Fruit fly (Drosophila melanogaster) whole organism, prepupa: ENCODE results near the gene CG33177.
A peak's percentile ranks its signal among the peaks of the same experiment; 100 is the strongest.

Experiments
- Blimp-1 ChIP-seq: fragments of 200-800 bp; sonication (Bioruptor generic); optimal IDR thresholded peaks from 3 replicates; lab custom pipeline; 2017; ENCODE audit warnings: missing biosample characterization, missing genetic modification characterization, mild to moderate bottlenecking, moderate library complexity, missing genetic modification reagents
- CG10631 ChIP-seq: fragments of 200-800 bp; sonication (Bioruptor generic); optimal IDR thresholded peaks from 2 replicates; lab custom pipeline; 2016; ENCODE audit warnings: missing biosample characterization, missing genetic modification characterization
- CG11762 ChIP-seq: fragments of 200-800 bp; sonication (Bioruptor generic); optimal IDR thresholded peaks from 3 replicates; lab custom pipeline; 2016; ENCODE audit warnings: missing biosample characterization, missing genetic modification characterization; ENCODE audit not compliant: insufficient read depth
- CG15336 ChIP-seq: fragments of 200-800 bp; sonication (Bioruptor generic); IDR thresholded peaks from 2 replicates; pipeline ENCODE4 v1.3.6; 2022; ENCODE audit warnings: missing biosample characterization, missing genetic modification characterization
- CG1621 ChIP-seq: fragments of 200-800 bp; sonication (Bioruptor generic); optimal IDR thresholded peaks from 3 replicates; lab custom pipeline; 2018; ENCODE audit warnings: missing biosample characterization, mild to moderate bottlenecking, missing genetic modification characterization
- CG16779 ChIP-seq: fragments of 200-800 bp; sonication (Bioruptor generic); optimal IDR thresholded peaks from 3 replicates; lab custom pipeline; 2017; ENCODE audit warnings: missing biosample characterization, mild to moderate bottlenecking, missing genetic modification characterization
- CG34406 ChIP-seq: fragments of 200-800 bp; sonication (Bioruptor generic); optimal IDR thresholded peaks from 3 replicates; lab custom pipeline; 2016; ENCODE audit warnings: missing biosample characterization, missing genetic modification characterization
- CG4318 ChIP-seq: fragments of 200-800 bp; sonication (Bioruptor generic); optimal IDR thresholded peaks from 3 replicates; lab custom pipeline; 2017; ENCODE audit warnings: missing biosample characterization, mild to moderate bottlenecking, missing genetic modification characterization
- CG6163 ChIP-seq: fragments of 200-800 bp; sonication (Bioruptor generic); IDR thresholded peaks from 3 replicates; pipeline ENCODE4 v1.3.6; 2022; ENCODE audit warnings: missing biosample characterization, missing genetic modification characterization
- CG6276 ChIP-seq: fragments of 200-800 bp; sonication (Bioruptor generic); optimal IDR thresholded peaks from 2 replicates; lab custom pipeline; 2017; ENCODE audit warnings: missing biosample characterization, mild to moderate bottlenecking, missing genetic modification characterization
- CG6792 ChIP-seq: fragments of 200-800 bp; sonication (Bioruptor generic); optimal IDR thresholded peaks from 3 replicates; lab custom pipeline; 2016; ENCODE audit warnings: missing biosample characterization, missing genetic modification characterization
- CG6808 ChIP-seq: fragments of 200-800 bp; sonication (Bioruptor generic); optimal IDR thresholded peaks from 3 replicates; lab custom pipeline; 2017; ENCODE audit warnings: missing biosample characterization, missing genetic modification characterization, mild to moderate bottlenecking, moderate library complexity, missing genetic modification reagents
- CG6854 ChIP-seq: fragments of 200-800 bp; sonication (Bioruptor generic); optimal IDR thresholded peaks from 2 replicates; lab custom pipeline; 2017; ENCODE audit warnings: missing biosample characterization, mild to moderate bottlenecking, missing genetic modification characterization
- CG7368 ChIP-seq: fragments of 200-800 bp; sonication (Bioruptor generic); optimal IDR thresholded peaks from 3 replicates; lab custom pipeline; 2016; ENCODE audit warnings: missing biosample characterization, missing genetic modification characterization
- CG8119 ChIP-seq: fragments of 200-800 bp; sonication (Bioruptor generic); IDR thresholded peaks from 3 replicates; pipeline ENCODE4 v1.3.6; 2022; ENCODE audit warnings: missing biosample characterization, missing genetic modification characterization
- CG8319 ChIP-seq: fragments of 200-800 bp; sonication (Bioruptor generic); optimal IDR thresholded peaks from 3 replicates; lab custom pipeline; 2016; ENCODE audit warnings: missing biosample characterization, missing genetic modification characterization
- CG8632 ChIP-seq: fragments of 200-800 bp; sonication (Bioruptor generic); optimal IDR thresholded peaks from 3 replicates; lab custom pipeline; 2016; ENCODE audit warnings: missing biosample characterization, missing genetic modification characterization
- CG9139 ChIP-seq: fragments of 200-800 bp; sonication (Bioruptor generic); optimal IDR thresholded peaks from 3 replicates; lab custom pipeline; 2017; ENCODE audit warnings: missing biosample characterization, mild to moderate bottlenecking, missing genetic modification characterization
- Eip75B ChIP-seq: fragments of 200-800 bp; sonication (Bioruptor generic); optimal IDR thresholded peaks from 3 replicates; lab custom pipeline; 2016; ENCODE audit warnings: missing biosample characterization, missing genetic modification characterization
- Eip78C ChIP-seq: fragments of 200-800 bp; sonication (Bioruptor generic); peaks from one replicate; lab custom pipeline; 2016; ENCODE audit warnings: missing biosample characterization, missing genetic modification characterization
- Eip93F ChIP-seq: fragments of 200-800 bp; sonication (Bioruptor generic); optimal IDR thresholded peaks from 2 replicates; lab custom pipeline; 2016; ENCODE audit warnings: missing biosample characterization, mild to moderate bottlenecking, missing genetic modification characterization
- Ets21C ChIP-seq: fragments of 200-800 bp; sonication (Bioruptor generic); optimal IDR thresholded peaks from 3 replicates; lab custom pipeline; 2016; ENCODE audit warnings: missing biosample characterization, missing genetic modification characterization
- Ets96B ChIP-seq: fragments of 200-800 bp; optimal IDR thresholded peaks from 2 replicates; lab custom pipeline; 2019; ENCODE audit warnings: missing biosample characterization, mild to moderate bottlenecking, missing genetic modification characterization, moderate library complexity
- Gug ChIP-seq: fragments of 200-800 bp; sonication (Bioruptor generic); IDR thresholded peaks from 2 replicates; pipeline ENCODE4 v1.3.6; 2022; ENCODE audit warnings: missing biosample characterization, missing genetic modification characterization
- Hr39 ChIP-seq: fragments of 200-800 bp; sonication (Bioruptor generic); optimal IDR thresholded peaks from 2 replicates; lab custom pipeline; 2016; ENCODE audit warnings: missing biosample characterization, missing genetic modification characterization
- Hr4 ChIP-seq: fragments of 200-800 bp; sonication (Bioruptor generic); optimal IDR thresholded peaks from 3 replicates; lab custom pipeline; 2016; ENCODE audit warnings: missing biosample characterization, missing genetic modification characterization
- Met ChIP-seq: fragments of 200-800 bp; sonication (Bioruptor generic); optimal IDR thresholded peaks from 3 replicates; lab custom pipeline; 2016; ENCODE audit warnings: missing biosample characterization, missing genetic modification characterization
- OdsH ChIP-seq: fragments of 200-800 bp; sonication (Bioruptor generic); optimal IDR thresholded peaks from 3 replicates; lab custom pipeline; 2016; ENCODE audit warnings: missing biosample characterization, missing genetic modification characterization
- Sox14 ChIP-seq: fragments of 200-800 bp; sonication (Bioruptor generic); optimal IDR thresholded peaks from 3 replicates; lab custom pipeline; 2016; ENCODE audit warnings: missing biosample characterization, missing genetic modification characterization
- Sox15 ChIP-seq: fragments of 200-800 bp; sonication (Bioruptor generic); optimal IDR thresholded peaks from 3 replicates; lab custom pipeline; 2016; ENCODE audit warnings: missing biosample characterization, missing genetic modification characterization
- achi ChIP-seq: fragments of 200-800 bp; sonication (Bioruptor generic); optimal IDR thresholded peaks from 3 replicates; lab custom pipeline; 2016; ENCODE audit warnings: missing biosample characterization, missing genetic modification characterization
- acj6 ChIP-seq: fragments of 200-800 bp; sonication (Bioruptor generic); optimal IDR thresholded peaks from 3 replicates; lab custom pipeline; 2016; ENCODE audit warnings: missing biosample characterization, missing genetic modification characterization
- cyc ChIP-seq: fragments of 200-800 bp; sonication (Bioruptor generic); optimal IDR thresholded peaks from 3 replicates; lab custom pipeline; 2016; ENCODE audit warnings: missing biosample characterization, missing genetic modification characterization
- dac ChIP-seq: fragments of 200-800 bp; sonication (Bioruptor generic); optimal IDR thresholded peaks from 2 replicates; lab custom pipeline; 2017; ENCODE audit warnings: missing biosample characterization, mild to moderate bottlenecking, missing genetic modification characterization
- dsx ChIP-seq: fragments of 200-800 bp; optimal IDR thresholded peaks from 3 replicates; lab custom pipeline; 2019; ENCODE audit warnings: missing biosample characterization, mild to moderate bottlenecking, missing genetic modification characterization, moderate library complexity; ENCODE audit not compliant: poor library complexity, severe bottlenecking
- eg ChIP-seq: fragments of 200-800 bp; sonication (Bioruptor generic); IDR thresholded peaks from 3 replicates; pipeline ENCODE4 v1.3.6; 2022; ENCODE audit warnings: missing biosample characterization, missing genetic modification characterization
- esn ChIP-seq: fragments of 200-800 bp; sonication (Bioruptor generic); optimal IDR thresholded peaks from 2 replicates; lab custom pipeline; 2016; ENCODE audit warnings: missing biosample characterization, mild to moderate bottlenecking, missing genetic modification characterization, moderate library complexity
- fd59A ChIP-seq: fragments of 200-800 bp; sonication (Bioruptor generic); optimal IDR thresholded peaks from 2 replicates; lab custom pipeline; 2017; ENCODE audit warnings: missing biosample characterization, mild to moderate bottlenecking, missing genetic modification characterization, missing genetic modification reagents
- fd85E ChIP-seq: fragments of 200-800 bp; sonication (Bioruptor generic); optimal IDR thresholded peaks from 3 replicates; lab custom pipeline; 2016; ENCODE audit warnings: missing biosample characterization, missing genetic modification characterization
- fkh ChIP-seq: fragments of 200-800 bp; sonication (Bioruptor generic); optimal IDR thresholded peaks from 3 replicates; lab custom pipeline; 2017; ENCODE audit warnings: missing biosample characterization, mild to moderate bottlenecking, missing genetic modification characterization, moderate library complexity
- net ChIP-seq: fragments of 200-800 bp; sonication (Bioruptor generic); optimal IDR thresholded peaks from 3 replicates; lab custom pipeline; 2016; ENCODE audit warnings: missing biosample characterization, missing genetic modification characterization
- pdm3 ChIP-seq: fragments of 200-800 bp; sonication (Bioruptor generic); optimal IDR thresholded peaks from 3 replicates; lab custom pipeline; 2016; ENCODE audit warnings: missing biosample characterization, missing genetic modification characterization
- spab ChIP-seq: fragments of 200-800 bp; sonication (Bioruptor generic); optimal IDR thresholded peaks from 2 replicates; lab custom pipeline; 2017; ENCODE audit warnings: missing biosample characterization, mild to moderate bottlenecking, missing genetic modification characterization, missing genetic modification reagents
- svp ChIP-seq: fragments of 200-800 bp; sonication (Bioruptor generic); peaks from one replicate; lab custom pipeline; 2016; ENCODE audit warnings: missing biosample characterization, missing genetic modification characterization
- topi ChIP-seq: fragments of 200-800 bp; sonication (Bioruptor generic); optimal IDR thresholded peaks from 3 replicates; lab custom pipeline; 2016; ENCODE audit warnings: missing biosample characterization, missing genetic modification characterization
- vri ChIP-seq: fragments of 200-800 bp; sonication (Bioruptor generic); optimal IDR thresholded peaks from 3 replicates; lab custom pipeline; 2016; ENCODE audit warnings: missing biosample characterization, mild to moderate bottlenecking, missing genetic modification characterization

The CG33177 gene

dm6 chrX:15079945-15080344 lies 1.2 kb upstream of the CG33177 start (continued):
- TF ChIP-seq Met (GFP tag; lab: Kevin White, UChicago) = no peak
- no peak for TF ChIP-seq CG7368
- no peak for TF ChIP-seq Sox14 (GFP tag; lab: Kevin White, UChicago)
- no peak for TF ChIP-seq CG8632 (GFP tag; lab: Kevin White, UChicago)
- TF ChIP-seq OdsH (GFP tag; lab: Kevin White, UChicago) = no peak
- no peak for TF ChIP-seq Hr39 (GFP tag; lab: Kevin White, UChicago)
- TF ChIP-seq CG34406 (GFP tag; lab: Kevin White, UChicago) = no peak
- TF ChIP-seq net (GFP tag; lab: Kevin White, UChicago) = peak; percentile 21
- TF ChIP-seq achi (GFP tag; lab: Kevin White, UChicago) = no peak
- TF ChIP-seq fd59A (GFP tag; lab: Kevin White, UChicago) = no peak
- TF ChIP-seq fkh (GFP tag; lab: Kevin White, UChicago) = no peak
- peak; percentile 74 for TF ChIP-seq CG9139
- peak; percentile 25; the same call in 1 of the 3 replicates for TF ChIP-seq CG8119
- TF ChIP-seq dsx = no peak
- TF ChIP-seq, all 60 proteins: peak for 14

dm6 chrX:15082681-15083080 lies 1.5 kb downstream of the CG33177 start, which contains the start of gene CG33178:
CG33178 (plus strand) TSS chrX:15082827.
- TF ChIP-seq Ets21C (no peak), eg (GFP tag; lab: Robert Waterston, UW) (peak; percentile 16; the same call in 1 of the 3 replicates)
- TF ChIP-seq, all 60 proteins: peak for 1

dm6 chrX:15084580-15085138 lies 3.5 kb downstream of the CG33177 start, which contains the start of gene Cox17:
Cox17 (minus strand) TSS chrX:15084699.
- TF ChIP-seq CG6808 = peak; percentile 80
- peak; percentile 85 for TF ChIP-seq CG10631 (GFP tag; lab: Kevin White, UChicago)
- TF ChIP-seq CG34406 (GFP tag; lab: Kevin White, UChicago) = peak; percentile 78
- TF ChIP-seq CG6854 (GFP tag; lab: Kevin White, UChicago) = no peak
- TF ChIP-seq esn = peak; percentile 86
- peak; percentile 10; the same call in 1 of the 2 replicates for TF ChIP-seq Gug (GFP tag; lab: Robert Waterston, UW)
- peak; percentile 77 for TF ChIP-seq Eip75B (GFP tag; lab: Kevin White, UChicago)
- TF ChIP-seq Eip78C = peak; percentile 91
- TF ChIP-seq CG11762 (GFP tag; lab: Kevin White, UChicago) = peak; percentile 59
- TF ChIP-seq svp (GFP tag; lab: Kevin White, UChicago) = peak; percentile 93
- peak; percentile 44 for TF ChIP-seq dac
- peak; percentile 86 for TF ChIP-seq achi (GFP tag; lab: Kevin White, UChicago)
- peak; percentile 58 for TF ChIP-seq Blimp-1
- peak; percentile 56 for TF ChIP-seq CG15336 (GFP tag; lab: Robert Waterston, UW)
- peak; percentile 68 for TF ChIP-seq CG8119
- TF ChIP-seq topi (GFP tag; lab: Kevin White, UChicago) = peak; percentile 78
- TF ChIP-seq CG6792 (GFP tag; lab: Kevin White, UChicago) = peak; percentile 73
- peak; percentile 53 for TF ChIP-seq CG8319 (GFP tag; lab: Kevin White, UChicago)
- peak; percentile 72 for TF ChIP-seq CG6276 (GFP tag; lab: Kevin White, UChicago)
- peak; percentile 68 for TF ChIP-seq CG1621
- TF ChIP-seq spab (GFP tag; lab: Kevin White, UChicago) = peak; percentile 59
- peak; percentile 63 for TF ChIP-seq fd59A (GFP tag; lab: Kevin White, UChicago)
- TF ChIP-seq CG7368 = peak; percentile 25
- peak; percentile 85 for TF ChIP-seq acj6 (GFP tag; lab: Kevin White, UChicago)
- peak; percentile 75 for TF ChIP-seq net (GFP tag; lab: Kevin White, UChicago)
- TF ChIP-seq cyc (GFP tag; lab: Kevin White, UChicago) = peak; percentile 83
- TF ChIP-seq Ets96B (tag; lab: Kevin White, UChicago) = peak; percentile 68
- peak; percentile 58 for TF ChIP-seq Eip93F (GFP tag; lab: Kevin White, UChicago)
- TF ChIP-seq vri (GFP tag; lab: Kevin White, UChicago) = peak; percentile 64
- peak; percentile 84 for TF ChIP-seq Sox15
- 0 out of 3 replicates have a peak, but pooled peaks have one; percentile 42 for TF ChIP-seq CG6163 (GFP tag; lab: Robert Waterston, UW)
- peak; percentile 15 for TF ChIP-seq CG16779 (tag; lab: Kevin White, UChicago)
- peak; percentile 83 for TF ChIP-seq Hr4 (GFP tag; lab: Kevin White, UChicago)
- TF ChIP-seq CG4318 = peak; percentile 75
- TF ChIP-seq fd85E (GFP tag; lab: Kevin White, UChicago) = peak; percentile 47
- peak; percentile 76 for TF ChIP-seq CG8632 (GFP tag; lab: Kevin White, UChicago)
- peak; percentile 76 for TF ChIP-seq Hr39 (GFP tag; lab: Kevin White, UChicago)
- TF ChIP-seq pdm3 = peak; percentile 79
- TF ChIP-seq Ets21C = peak; percentile 77
